Worm (Caenorhabditis elegans) whole organism, mixed stage, embryonic: ENCODE results near the gene M176.9.

Experiments
- ces-1 ChIP-seq: fragments of 150-350 bp; optimal IDR thresholded peaks from 2 replicates; lab custom pipeline; 2014; ENCODE audit warnings: missing biosample characterization, missing genetic modification reagents, missing genetic modification characterization
- drap-1 ChIP-seq: fragments of 200-800 bp; sonication (Bioruptor generic); optimal IDR thresholded peaks from 3 replicates; lab custom pipeline; 2018; ENCODE audit warnings: mild to moderate bottlenecking, missing genetic modification characterization, missing compliant biosample characterization
- elt-1 ChIP-seq: sonication (generic microtip); optimal IDR thresholded peaks from 2 replicates; lab custom pipeline; 2017; ENCODE audit warnings: missing genetic modification characterization, mild to moderate bottlenecking, missing compliant biosample characterization, antibody characterized with exemption, moderate library complexity, borderline replicate concordance; ENCODE audit not compliant: insufficient read depth
- elt-3 ChIP-seq: fragments of 150-350 bp; optimal IDR thresholded peaks from 2 replicates; lab custom pipeline; 2014; ENCODE audit warnings: missing biosample characterization, missing genetic modification characterization
- lsy-2 ChIP-seq: fragments of 150-350 bp; optimal IDR thresholded peaks from 2 replicates; lab custom pipeline; 2014; ENCODE audit warnings: missing biosample characterization, missing genetic modification characterization
- mab-5 ChIP-seq: fragments of 150-350 bp; optimal IDR thresholded peaks from 2 replicates; lab custom pipeline; 2014; ENCODE audit warnings: missing biosample characterization, missing genetic modification characterization
- nhr-12 ChIP-seq: fragments of 150-350 bp; optimal IDR thresholded peaks from 2 replicates; lab custom pipeline; 2014; ENCODE audit warnings: missing biosample characterization, missing genetic modification characterization
- nhr-2 ChIP-seq: fragments of 150-350 bp; optimal IDR thresholded peaks from 2 replicates; lab custom pipeline; 2014; ENCODE audit warnings: missing biosample characterization, missing genetic modification characterization
- nhr-237 ChIP-seq: fragments of 150-350 bp; optimal IDR thresholded peaks from 2 replicates; lab custom pipeline; 2014; ENCODE audit warnings: missing biosample characterization, missing genetic modification characterization
- nhr-28 ChIP-seq: fragments of 150-350 bp; optimal IDR thresholded peaks from 2 replicates; lab custom pipeline; 2014; ENCODE audit warnings: missing biosample characterization, missing genetic modification characterization
- nhr-76 ChIP-seq: sonication (generic microtip); optimal IDR thresholded peaks from 2 replicates; lab custom pipeline; 2017; ENCODE audit warnings: missing biosample characterization, missing genetic modification characterization
- sptf-1 ChIP-seq: sonication (generic microtip); optimal IDR thresholded peaks from 2 replicates; lab custom pipeline; 2017; ENCODE audit warnings: mild to moderate bottlenecking, missing genetic modification characterization, moderate library complexity, missing compliant biosample characterization
- unc-62 ChIP-seq: fragments of 150-350 bp; optimal IDR thresholded peaks from 2 replicates; lab custom pipeline; 2014; ENCODE audit warnings: missing biosample characterization, missing genetic modification reagents, missing genetic modification characterization

- TF ChIP-seq unc-62 (GFP tag; lab: Kevin White, UChicago) (no peak), ces-1 (no peak), nhr-28 (tag; lab: Kevin White, UChicago) (no peak), nhr-76 (no peak), mab-5 (tag; lab: Kevin White, UChicago) (no peak), drap-1 (no peak), nhr-2 (tag; lab: Kevin White, UChicago) (no peak), nhr-237 (tag; lab: Kevin White, UChicago) (no peak), elt-1 (tag; lab: Kevin White, UChicago) (no peak), nhr-12 (tag; lab: Kevin White, UChicago) (no peak), elt-3 (tag; lab: Kevin White, UChicago) (no peak), lsy-2 (tag; lab: Kevin White, UChicago) (no peak), sptf-1 (no peak)
These were observed 14.7 kb upstream of the M176.9 start, which contains the start of gene M176.10 for ce11 chrII:9426076-9426475.
